Fruit fly (Drosophila melanogaster) whole organism, wandering third instar larva: ENCODE results near the gene Cpr65Ay.

ENCODE experiments used
- dl ChIP-seq, 2 experiments: fragments of 175-275, 200-275 bp in 1 of 2; fragments of 200-275 bp in 1 of 2; sonication (Bioruptor generic); optimal IDR thresholded peaks; lab custom pipeline; 2018; ENCODE audit warnings: mild to moderate bottlenecking in 2 of 2, missing biosample characterization in 2 of 2, missing genetic modification characterization in 2 of 2, moderate library complexity in 2 of 2; ENCODE audit not compliant: partially characterized antibody in 2 of 2, insufficient read depth in 1 of 2
- usp ChIP-seq: fragments of >200 bp; optimal IDR thresholded peaks from 2 replicates; lab custom pipeline; 2017; ENCODE audit warnings: missing biosample characterization, missing genetic modification characterization

- no peak for TF ChIP-seq usp (GFP tag; lab: Kevin White, UChicago)
- TF ChIP-seq dl (GFP tag; optimal IDR thresholded peaks at IDR 0.05; lab: Kevin White, UChicago; ENCODE audit: insufficient read depth in 1 of 2, partially characterized antibody in 2 of 2), result no peak
These were observed 33.6 kb downstream of the Cpr65Ay start for dm6 chr3L:6124616-6125408.
